Worm (Caenorhabditis elegans): Measurements from ENCODE around the gene B0457.4.

B0457.4 gene

ce11 chrII:8889589-8889988, 22.2 kb downstream of the B0457.4 start:
- TF ChIP-seq madf-6 (GFP tag; IDR thresholded peaks at IDR 0.05) (peak; percentile 18; the same call in 1 of the 2 replicates), tbp1 (GFP tag; optimal IDR thresholded peaks at IDR 0.05) (no peak), madf-3 (GFP tag; IDR thresholded peaks at IDR 0.05) (0 out of 2 replicates have a peak, but pooled peaks have one; percentile 50), F57A8.1 (GFP tag; optimal IDR thresholded peaks at IDR 0.05) (no peak)

DNA sequence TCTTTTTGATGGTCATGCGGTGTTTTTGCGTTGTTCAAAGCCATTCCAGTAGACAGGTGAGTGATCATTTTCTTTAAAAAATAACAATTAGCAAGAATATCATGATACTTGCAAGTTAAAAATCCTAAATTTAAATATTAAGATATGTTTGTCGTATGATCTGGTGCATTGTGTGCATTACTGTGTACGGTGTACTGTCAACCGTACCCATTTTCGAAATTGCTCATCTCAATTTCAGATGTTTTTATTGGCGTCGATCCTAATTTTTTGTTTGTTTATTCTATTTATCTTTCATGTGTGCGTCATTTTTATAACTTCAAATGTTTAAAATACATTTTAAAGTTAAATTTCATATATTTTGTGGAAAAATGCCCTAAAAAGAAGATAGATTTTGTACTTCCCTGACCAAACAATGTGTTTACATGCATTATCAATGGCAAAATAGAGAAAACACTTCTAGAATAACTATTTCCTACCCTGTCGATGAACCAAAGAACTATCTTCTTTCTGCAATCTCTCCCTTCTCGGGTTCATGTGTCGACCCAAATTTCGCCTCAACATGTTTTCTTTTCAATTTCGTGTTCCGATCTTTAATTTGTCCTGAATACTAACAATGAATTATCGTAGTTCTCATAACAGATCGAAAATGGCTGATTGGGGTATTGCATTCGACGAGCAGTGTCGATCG, 27.4 kb downstream of the B0457.4 start, which contains the start of the genes T07D4.5 and ddx-19:
Gene T07D4.5, minus strand, starts transcription at position 71 of the 688 bp plus-strand sequence.
Gene ddx-19, plus strand, starts transcription at position 638 of the 688 bp plus-strand sequence.
- TF ChIP-seq lsl-1 (GFP tag; optimal IDR thresholded peaks at IDR 0.05) (peak; percentile 78), rec-8 (tag; optimal IDR thresholded peaks at IDR 0.05) (no peak), snpc-1.3 (tag; optimal IDR thresholded peaks at IDR 0.05; ENCODE audit: insufficient read depth) (peak; percentile 45), madf-6 (GFP tag; IDR thresholded peaks at IDR 0.05) (peak; percentile 51; the same call in 1 of the 2 replicates), F33H1.4 (GFP tag; IDR thresholded peaks at IDR 0.05) (peak; percentile 17; the same call in 1 of the 2 replicates), nhr-120 (GFP tag; IDR thresholded peaks at IDR 0.05) (no peak), F23B12.7 (tag; optimal IDR thresholded peaks at IDR 0.05; ENCODE audit: insufficient read depth) (peak; percentile 40), attf-5 (GFP tag; optimal IDR thresholded peaks at IDR 0.05) (no peak), Y53F4B.3 (GFP tag; IDR thresholded peaks at IDR 0.05) (no peak)

- TF ChIP-seq tbx-9 (tag; optimal IDR thresholded peaks at IDR 0.05; ENCODE audit: borderline replicate concordance) (no peak), rcor-1 (GFP tag; IDR thresholded peaks at IDR 0.05) (no peak), F37B4.10 (GFP tag; IDR thresholded peaks at IDR 0.05) (no peak), pbrm-1 (GFP tag; IDR thresholded peaks at IDR 0.05) (no peak), F57A8.1 (GFP tag; optimal IDR thresholded peaks at IDR 0.05) (no peak), B0336.3 (GFP tag; IDR thresholded peaks at IDR 0.05) (no peak), lir-1 (GFP tag; conservative IDR thresholded peaks at IDR 0.05) (no peak), nfya-1 (tag; optimal IDR thresholded peaks at IDR 0.05; ENCODE audit: borderline replicate concordance, insufficient read depth) (no peak), F10E7.11 (tag; optimal IDR thresholded peaks at IDR 0.05) (no peak), sdz-38 (tag; optimal IDR thresholded peaks at IDR 0.05) (no peak), hmg-20 (GFP tag; IDR thresholded peaks at IDR 0.05) (no peak), lsl-1 (GFP tag; optimal IDR thresholded peaks at IDR 0.05) (no peak), sptf-2 (GFP tag; optimal IDR thresholded peaks at IDR 0.05) (no peak), egrh-3 (GFP tag; IDR thresholded peaks at IDR 0.05) (no peak), F23B12.7 (tag; optimal IDR thresholded peaks at IDR 0.05; ENCODE audit: insufficient read depth) (no peak), egl-44 (GFP tag; IDR thresholded peaks at IDR 0.05) (no peak), cebp-2 (GFP tag; IDR thresholded peaks at IDR 0.05) (no peak), nhr-90 (tag; optimal IDR thresholded peaks at IDR 0.05) (no peak), ztf-26 (tag; optimal IDR thresholded peaks at IDR 0.05) (no peak)
Observed at ce11 chrII:8883559-8883958, 28.3 kb downstream of the B0457.4 start, which contains the start of gene rha-1. Gene rha-1, minus strand, starts transcription at chrII:8883659.

ce11 chrII:8878528-8878927, 33.3 kb downstream of the B0457.4 start:
- TF ChIP-seq zfh-2 (GFP tag; conservative IDR thresholded peaks at IDR 0.05) (peak; percentile 82), chd-7 (tag; optimal IDR thresholded peaks at IDR 0.05) (peak; percentile 19), mxl-1 (tag; optimal IDR thresholded peaks at IDR 0.05) (no peak), ztf-18 (tag; optimal IDR thresholded peaks at IDR 0.05) (no peak), hsf-1 (GFP tag; IDR thresholded peaks at IDR 0.05) (0 out of 2 replicates have a peak, but pooled peaks have one; percentile 35), tbp1 (GFP tag; optimal IDR thresholded peaks at IDR 0.05) (no peak)
